Fruit fly (Drosophila melanogaster): ENCODE data around the gene Dhc93AB.

DNA sequence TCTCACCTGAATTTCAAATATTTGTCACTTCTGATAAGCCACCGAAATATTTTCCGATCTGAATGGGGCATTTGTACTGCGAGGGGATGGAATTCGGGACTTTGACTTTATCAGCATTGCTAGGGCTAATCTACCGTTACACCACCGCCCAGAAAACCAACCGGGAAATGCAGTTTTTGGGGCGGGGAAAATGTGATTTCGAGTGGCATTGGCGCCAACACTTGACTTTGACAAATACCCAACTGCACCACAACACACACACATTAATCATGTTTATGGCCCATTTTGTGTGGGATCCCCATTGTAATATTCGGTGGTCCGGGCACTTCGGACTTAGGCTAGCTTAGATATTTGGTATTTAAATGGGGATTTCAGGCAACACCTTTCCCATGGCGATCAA, 36.7 kb upstream of the Dhc93AB start:
- no peak for TF ChIP-seq Pif1B (GFP tag; optimal IDR thresholded peaks at IDR 0.05)
- no peak for TF ChIP-seq CG15710 (tag; optimal IDR thresholded peaks at IDR 0.05)
- TF ChIP-seq CG12605 (GFP tag; IDR thresholded peaks at IDR 0.05): no peak
- TF ChIP-seq CG17806 (tag; optimal IDR thresholded peaks at IDR 0.05): no peak
- no peak for TF ChIP-seq Ets98B (GFP tag; IDR thresholded peaks at IDR 0.05)
- no peak for TF ChIP-seq gl (tag; optimal IDR thresholded peaks at IDR 0.05)
- no peak for TF ChIP-seq CG32121 (GFP tag; IDR thresholded peaks at IDR 0.05)
- no peak for TF ChIP-seq CG9948 (tag; optimal IDR thresholded peaks at IDR 0.05)
- TF ChIP-seq CG13204 (GFP tag; optimal IDR thresholded peaks at IDR 0.05): no peak
- TF ChIP-seq CG4496 (GFP tag; IDR thresholded peaks at IDR 0.05): no peak
- no peak for TF ChIP-seq CG8159 (tag; optimal IDR thresholded peaks at IDR 0.05)
- TF ChIP-seq CG10348 (GFP tag; IDR thresholded peaks at IDR 0.05): no peak

Measured in whole organism, pupa.